Worm (Caenorhabditis elegans): ENCODE results near the gene C42C1.19.

DNA sequence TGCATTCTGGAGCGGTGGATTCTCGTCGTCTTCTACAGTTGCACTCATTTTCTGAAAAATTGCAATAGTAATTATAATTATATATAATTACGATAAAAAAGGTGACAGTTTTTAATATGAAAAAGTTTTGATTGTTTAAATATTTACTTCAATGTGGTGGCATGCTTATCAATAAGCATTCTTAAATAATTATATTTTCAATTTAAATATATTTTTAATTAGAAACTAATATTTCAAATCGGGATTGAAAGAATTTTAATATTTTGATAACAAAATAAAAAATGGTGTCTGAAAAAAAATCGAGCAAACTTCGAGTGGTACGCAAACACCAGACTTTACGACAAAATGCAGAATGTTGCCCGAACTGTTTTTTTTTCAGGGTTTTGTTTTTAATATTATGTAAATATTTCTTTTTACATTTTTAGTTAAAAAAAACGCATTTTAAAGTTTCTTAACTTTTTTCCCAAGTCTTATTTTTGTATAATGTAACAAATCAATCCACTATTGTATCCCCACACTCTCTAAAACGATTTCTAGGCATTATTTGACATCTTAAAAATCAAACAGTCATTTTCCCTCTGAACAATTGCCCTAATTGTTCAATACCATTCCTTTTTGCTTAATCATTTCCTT lies at the start of gene C42C1.19, which contains the start of gene C42C1.12:
- no peak for TF ChIP-seq ama-1 (optimal IDR thresholded peaks at IDR 0.05)
- TF ChIP-seq alr-1 (tag; optimal IDR thresholded peaks at IDR 0.05) = no peak

All from whole organism, L2 larva.